Fruit fly (Drosophila melanogaster): ENCODE data around the gene CG10555.

The CG10555 gene

dm6 chrX:8413513-8414113, 14.9 kb downstream of the CG10555 start:
- no peak for TF ChIP-seq noc (tag; optimal IDR thresholded peaks at IDR 0.05)

- no peak for TF ChIP-seq noc (tag; optimal IDR thresholded peaks at IDR 0.05)
Observed at dm6 chrX:8414351-8414750, 15.6 kb downstream of the CG10555 start.

- TF ChIP-seq noc (tag; optimal IDR thresholded peaks at IDR 0.05) = no peak
Observed at dm6 chrX:8415605-8416004, 16.9 kb downstream of the CG10555 start.

- TF ChIP-seq noc (tag; optimal IDR thresholded peaks at IDR 0.05) = no peak
Observed at dm6 chrX:8416209-8416608, 17.5 kb downstream of the CG10555 start.

- no peak for TF ChIP-seq noc (tag; optimal IDR thresholded peaks at IDR 0.05)
Observed at dm6 chrX:8416956-8417355, 18.2 kb downstream of the CG10555 start.

dm6 chrX:8419534-8419933, 20.8 kb downstream of the CG10555 start:
- TF ChIP-seq noc (tag; optimal IDR thresholded peaks at IDR 0.05) = no peak

dm6 chrX:8420772-8421448, 22.2 kb downstream of the CG10555 start:
- TF ChIP-seq noc (tag; optimal IDR thresholded peaks at IDR 0.05) = no peak

- no peak for TF ChIP-seq noc (tag; optimal IDR thresholded peaks at IDR 0.05)
Observed at dm6 chrX:8421449-8421795, 22.7 kb downstream of the CG10555 start.

dm6 chrX:8422643-8423042, 23.9 kb downstream of the CG10555 start:
- TF ChIP-seq noc (tag; optimal IDR thresholded peaks at IDR 0.05) = no peak

- TF ChIP-seq noc (tag; optimal IDR thresholded peaks at IDR 0.05) = no peak
Observed at dm6 chrX:8433709-8434108, 35.0 kb downstream of the CG10555 start, which contains the start of gene CG32712. TSS of gene CG32712 (minus strand) at chrX:8433809.

- TF ChIP-seq noc (tag; optimal IDR thresholded peaks at IDR 0.05) = no peak
Observed at dm6 chrX:8436656-8437284, 38.0 kb downstream of the CG10555 start, which contains the start of gene CG1440. TSS of gene CG1440 (plus strand) at chrX:8437057.

- TF ChIP-seq noc (tag; optimal IDR thresholded peaks at IDR 0.05) = no peak
Observed at dm6 chrX:8437285-8438110, 38.8 kb downstream of the CG10555 start, which contains the start of gene Miga. TSS of gene Miga (minus strand) at chrX:8437820.

dm6 chrX:8442161-8442560, 43.4 kb downstream of the CG10555 start, which contains the start of gene CG12123:
TSS of gene CG12123 (minus strand) at chrX:8442348.
- TF ChIP-seq noc (tag; optimal IDR thresholded peaks at IDR 0.05) = no peak

- no peak for TF ChIP-seq noc (tag; optimal IDR thresholded peaks at IDR 0.05)
Observed at dm6 chrX:8442912-8443311, 44.2 kb downstream of the CG10555 start.

- TF ChIP-seq noc (tag; optimal IDR thresholded peaks at IDR 0.05) = no peak
Observed at dm6 chrX:8444279-8444678, 45.5 kb downstream of the CG10555 start.

- no peak for TF ChIP-seq noc (tag; optimal IDR thresholded peaks at IDR 0.05)
Observed at dm6 chrX:8444883-8445572, 46.3 kb downstream of the CG10555 start.

All from whole organism, larva.